Worm (Caenorhabditis elegans) whole organism, L4 larva: ENCODE results near the gene C44H4.4.
A peak's percentile ranks its signal among the peaks of the same experiment; 100 is the strongest.

Experiments
- F10B5.3 ChIP-seq: sonication (generic microtip); optimal IDR thresholded peaks from 2 replicates; lab custom pipeline; 2016; ENCODE audit warnings: mild to moderate bottlenecking, missing genetic modification characterization, missing compliant biosample characterization
- F37D6.2 ChIP-seq: sonication (generic microtip); optimal IDR thresholded peaks from 2 replicates; lab custom pipeline; 2016; ENCODE audit warnings: mild to moderate bottlenecking, missing genetic modification characterization, missing compliant biosample characterization
- R02D3.7 ChIP-seq: fragments of 150-350 bp; sonication (generic microtip); optimal IDR thresholded peaks from 3 replicates; lab custom pipeline; 2014; ENCODE audit warnings: missing biosample characterization, missing genetic modification characterization
- T26A8.4 ChIP-seq: fragments of 200-800 bp; sonication (Bioruptor generic); IDR thresholded peaks from 2 replicates; pipeline ENCODE4 v1.3.6; 2022; ENCODE audit warnings: missing genetic modification characterization, missing compliant biosample characterization
- Y5F2A.4 ChIP-seq: fragments of 200-800 bp; sonication (Bioruptor generic); optimal IDR thresholded peaks from 2 replicates; lab custom pipeline; 2018; ENCODE audit warnings: mild to moderate bottlenecking, missing genetic modification characterization, missing compliant biosample characterization
- Y75B8A.6 ChIP-seq: fragments of 200-800 bp; sonication (Bioruptor generic); IDR thresholded peaks from 2 replicates; pipeline ENCODE4 v1.3.6; 2022; ENCODE audit warnings: missing genetic modification reagents, missing genetic modification characterization, missing compliant biosample characterization
- aly-2 ChIP-seq: sonication (generic microtip); optimal IDR thresholded peaks from 2 replicates; lab custom pipeline; 2018; ENCODE audit warnings: missing biosample characterization, missing genetic modification characterization
- ceh-20 ChIP-seq: fragments of 200-800 bp; sonication (Bioruptor generic); IDR thresholded peaks from 2 replicates; pipeline ENCODE4 v1.3.6; 2022; ENCODE audit warnings: missing genetic modification reagents, missing genetic modification characterization, missing compliant biosample characterization
- ceh-32 ChIP-seq: sonication (generic microtip); optimal IDR thresholded peaks from 2 replicates; lab custom pipeline; 2016; ENCODE audit warnings: mild to moderate bottlenecking, missing genetic modification characterization, missing compliant biosample characterization; ENCODE audit not compliant: poor library complexity
- ceh-44 ChIP-seq: fragments of 200-800 bp; sonication (Bioruptor generic); IDR thresholded peaks from 2 replicates; pipeline ENCODE4 v1.3.6; 2022; ENCODE audit warnings: missing genetic modification reagents, missing genetic modification characterization, missing compliant biosample characterization
- cey-2 ChIP-seq: sonication (generic microtip); optimal IDR thresholded peaks from 3 replicates; lab custom pipeline; 2017; ENCODE audit warnings: missing genetic modification characterization, mild to moderate bottlenecking, missing compliant biosample characterization, antibody characterized with exemption, borderline replicate concordance; ENCODE audit not compliant: insufficient read depth
- ctbp-1 ChIP-seq: fragments of 200-800 bp; sonication (Bioruptor generic); IDR thresholded peaks from 2 replicates; pipeline ENCODE4 v1.3.6; 2022; ENCODE audit warnings: missing genetic modification reagents, missing genetic modification characterization, missing compliant biosample characterization
- daf-16 ChIP-seq, 3 experiments: sonication (generic microtip); optimal IDR thresholded peaks; 2 replicates each; lab custom pipeline; 2016 to 2017; ENCODE audit warnings: missing genetic modification characterization in 3 of 3, missing genetic modification reagents in 3 of 3, mild to moderate bottlenecking in 2 of 3, missing compliant biosample characterization in 2 of 3, missing biosample characterization in 1 of 3, moderate library complexity in 1 of 3
- daf-19 ChIP-seq: fragments of 200-800 bp; sonication (Bioruptor generic); conservative IDR thresholded peaks from 2 replicates; pipeline ENCODE4 v1.3.6; 2022; ENCODE audit warnings: missing genetic modification characterization, missing compliant biosample characterization
- duxl-1 ChIP-seq: sonication (generic microtip); optimal IDR thresholded peaks from 2 replicates; lab custom pipeline; 2016; ENCODE audit warnings: mild to moderate bottlenecking, missing genetic modification characterization, moderate library complexity, missing compliant biosample characterization; ENCODE audit not compliant: poor library complexity
- egl-27 ChIP-seq: sonication (generic microtip); optimal IDR thresholded peaks from 3 replicates; lab custom pipeline; 2017; ENCODE audit warnings: missing biosample characterization, missing genetic modification reagents, missing genetic modification characterization
- fkh-10 ChIP-seq: fragments of 150-350 bp; optimal IDR thresholded peaks from 2 replicates; lab custom pipeline; 2014; ENCODE audit warnings: missing biosample characterization, missing genetic modification reagents, missing genetic modification characterization
- fos-1 ChIP-seq: fragments of 150-350 bp; optimal IDR thresholded peaks from 2 replicates; lab custom pipeline; 2014; ENCODE audit warnings: missing biosample characterization, missing genetic modification characterization
- hif-1 ChIP-seq, 2 experiments: sonication (generic microtip); optimal IDR thresholded peaks; 2 replicates each; lab custom pipeline; 2016 to 2017; ENCODE audit warnings: missing compliant biosample characterization in 2 of 2, missing genetic modification characterization in 2 of 2, missing genetic modification reagents in 2 of 2, missing genotype in 2 of 2, mild to moderate bottlenecking in 1 of 2
- hlh-11 ChIP-seq: fragments of 200-800 bp; sonication (Bioruptor generic); optimal IDR thresholded peaks from 2 replicates; lab custom pipeline; 2018; ENCODE audit warnings: mild to moderate bottlenecking, missing genetic modification characterization, missing compliant biosample characterization
- hmg-1.1 ChIP-seq: fragments of 200-800 bp; sonication (Bioruptor generic); IDR thresholded peaks from 2 replicates; pipeline ENCODE4 v1.3.6; 2022; ENCODE audit warnings: missing genetic modification reagents, missing genetic modification characterization, missing compliant biosample characterization
- lim-7 ChIP-seq: fragments of 200-800 bp; sonication (Bioruptor generic); IDR thresholded peaks from 2 replicates; pipeline ENCODE4 v1.3.6; 2022; ENCODE audit warnings: missing genetic modification characterization, missing compliant biosample characterization
- lin-39 ChIP-seq: fragments of 150-350 bp; optimal IDR thresholded peaks from 2 replicates; lab custom pipeline; 2014; ENCODE audit warnings: missing biosample characterization, missing genetic modification reagents, missing genetic modification characterization
- madf-9 ChIP-seq: fragments of 200-800 bp; sonication (Bioruptor generic); conservative IDR thresholded peaks from 2 replicates; pipeline ENCODE4 v1.3.6; 2022; ENCODE audit warnings: missing genetic modification reagents, missing genetic modification characterization, missing compliant biosample characterization
- mep-1 ChIP-seq: fragments of 150-350 bp; sonication (generic microtip); optimal IDR thresholded peaks from 3 replicates; lab custom pipeline; 2014; ENCODE audit warnings: missing biosample characterization, missing genetic modification characterization
- nhr-102 ChIP-seq: sonication (generic microtip); optimal IDR thresholded peaks from 2 replicates; lab custom pipeline; 2016; ENCODE audit warnings: mild to moderate bottlenecking, missing genetic modification characterization, moderate library complexity, missing compliant biosample characterization
- nhr-11 ChIP-seq: fragments of 150-350 bp; optimal IDR thresholded peaks from 2 replicates; lab custom pipeline; 2014; ENCODE audit warnings: missing biosample characterization, missing genetic modification characterization
- nhr-237 ChIP-seq: sonication (generic microtip); optimal IDR thresholded peaks from 2 replicates; lab custom pipeline; 2017; ENCODE audit warnings: missing biosample characterization, missing genetic modification characterization
- nhr-28 ChIP-seq: fragments of 150-350 bp; optimal IDR thresholded peaks from 2 replicates; lab custom pipeline; 2014; ENCODE audit warnings: missing biosample characterization, missing genetic modification characterization
- nhr-41 ChIP-seq: fragments of 200-800 bp; sonication (Bioruptor generic); IDR thresholded peaks from 2 replicates; pipeline ENCODE4 v1.3.6; 2022; ENCODE audit warnings: missing genetic modification reagents, missing genetic modification characterization, missing compliant biosample characterization
- nhr-42 ChIP-seq: fragments of 200-800 bp; sonication (Bioruptor generic); IDR thresholded peaks from 2 replicates; pipeline ENCODE4 v1.3.6; 2022; ENCODE audit warnings: missing genetic modification characterization, missing compliant biosample characterization
- nhr-48 ChIP-seq: sonication (generic microtip); optimal IDR thresholded peaks from 2 replicates; lab custom pipeline; 2016; ENCODE audit warnings: mild to moderate bottlenecking, missing genetic modification characterization, missing compliant biosample characterization
- nhr-6 ChIP-seq: fragments of 150-350 bp; optimal IDR thresholded peaks from 2 replicates; lab custom pipeline; 2014; ENCODE audit warnings: missing biosample characterization, missing genetic modification characterization
- nhr-76 ChIP-seq: fragments of 150-350 bp; optimal IDR thresholded peaks from 2 replicates; lab custom pipeline; 2014; ENCODE audit warnings: missing biosample characterization, missing genetic modification characterization
- rbr-2 ChIP-seq: sonication (generic microtip); optimal IDR thresholded peaks from 2 replicates; lab custom pipeline; 2016; ENCODE audit warnings: missing genotype, missing genetic modification characterization, missing compliant biosample characterization
- sdz-12 ChIP-seq: fragments of 200-800 bp; sonication (Bioruptor generic); optimal IDR thresholded peaks from 2 replicates; lab custom pipeline; 2018; ENCODE audit warnings: mild to moderate bottlenecking, missing genetic modification characterization, missing compliant biosample characterization
- set-16 ChIP-seq: fragments of 200-800 bp; sonication (Bioruptor generic); IDR thresholded peaks from 2 replicates; pipeline ENCODE4 v1.3.6; 2022; ENCODE audit warnings: missing genetic modification reagents, missing genetic modification characterization, missing compliant biosample characterization
- snpc-4 ChIP-seq: fragments of 150-350 bp; optimal IDR thresholded peaks from 2 replicates; lab custom pipeline; 2014; ENCODE audit warnings: missing biosample characterization, missing genetic modification characterization
- spr-3 ChIP-seq: fragments of 200-800 bp; sonication (Bioruptor generic); optimal IDR thresholded peaks from 2 replicates; lab custom pipeline; 2018; ENCODE audit warnings: mild to moderate bottlenecking, missing genetic modification characterization, missing compliant biosample characterization
- tag-97 ChIP-seq: fragments of 200-800 bp; sonication (Bioruptor generic); IDR thresholded peaks from 2 replicates; pipeline ENCODE4 v1.3.6; 2022; ENCODE audit warnings: missing genetic modification characterization, missing compliant biosample characterization
- tra-1 ChIP-seq: fragments of 200-800 bp; sonication (Bioruptor generic); IDR thresholded peaks from 2 replicates; pipeline ENCODE4 v1.3.6; 2022; ENCODE audit warnings: missing genetic modification reagents, missing genetic modification characterization, missing compliant biosample characterization
- unc-62 ChIP-seq, 3 experiments: fragments of 150-350 bp in 1 of 3; sonication (generic microtip); optimal IDR thresholded peaks in 2 of 3; peaks in 1 of 3; 1 replicate in 1 of 3; 2 replicates in 2 of 3; lab custom pipeline; 2014 to 2017; ENCODE audit warnings: missing biosample characterization in 3 of 3, missing genetic modification characterization in 3 of 3, missing genetic modification reagents in 3 of 3, missing genotype in 1 of 3
- vab-7 ChIP-seq: fragments of 200-800 bp; sonication (Bioruptor generic); IDR thresholded peaks from 2 replicates; pipeline ENCODE4 v1.3.6; 2022; ENCODE audit warnings: missing genetic modification reagents, missing genetic modification characterization, missing compliant biosample characterization
- zag-1 ChIP-seq: fragments of 150-350 bp; optimal IDR thresholded peaks from 2 replicates; lab custom pipeline; 2014; ENCODE audit warnings: missing biosample characterization, missing genetic modification characterization
- zip-11 ChIP-seq: fragments of 200-800 bp; sonication (Bioruptor generic); IDR thresholded peaks from 2 replicates; pipeline ENCODE4 v1.3.6; 2022; ENCODE audit warnings: missing genetic modification characterization, missing compliant biosample characterization
- ztf-11 ChIP-seq: fragments of 150-350 bp; optimal IDR thresholded peaks from 2 replicates; lab custom pipeline; 2014; ENCODE audit warnings: missing biosample characterization, missing genetic modification characterization
- ztf-7 ChIP-seq: fragments of 150-350 bp; optimal IDR thresholded peaks from 2 replicates; lab custom pipeline; 2014; ENCODE audit warnings: missing biosample characterization, missing genetic modification characterization

Gene C44H4.4

ce11 chrX:14525325-14526305, 63.3 kb downstream of the C44H4.4 start (continued):
- peak; percentile 98 for TF ChIP-seq vab-7 (GFP tag; lab: Robert Waterston, UW)
- 0 out of 2 replicates have a peak, but pooled peaks have one; percentile 49 for TF ChIP-seq tag-97
- peak; percentile 80 for TF ChIP-seq nhr-76 (tag; lab: Kevin White, UChicago)
- TF ChIP-seq ceh-32 (tag; lab: Kevin White, UChicago), result peak; percentile 92
- peak; percentile 47; the same call in 1 of the 2 replicates for TF ChIP-seq lim-7 (GFP tag; lab: Robert Waterston, UW)
- TF ChIP-seq fkh-10 (GFP tag; lab: Kevin White, UChicago), result peak; percentile 98
- TF ChIP-seq nhr-28, result peak; percentile 88
- peak; percentile 78 to 91 for TF ChIP-seq hif-1 (tag; optimal IDR thresholded peaks at IDR 0.05; lab: Kevin White, UChicago)
- TF ChIP-seq F37D6.2 (tag; lab: Kevin White, UChicago), result peak; percentile 99
- TF ChIP-seq aly-2, result peak; percentile 37
- TF ChIP-seq zag-1, result peak; percentile 98
- peak; percentile 99 for TF ChIP-seq hlh-11
- TF ChIP-seq mep-1 (tag; lab: Kevin White, UChicago), result peak; percentile 100
- peak; percentile 100 for TF ChIP-seq hmg-1.1 (GFP tag; lab: Robert Waterston, UW)
- peak; percentile 92; the same call in 1 of the 2 replicates for TF ChIP-seq Y75B8A.6 (GFP tag; lab: Robert Waterston, UW)
- TF ChIP-seq rbr-2 (tag; lab: Kevin White, UChicago), result peak; percentile 99
- TF ChIP-seq set-16 (GFP tag; lab: Robert Waterston, UW), result peak; percentile 45
- TF ChIP-seq Y5F2A.4, result peak; percentile 97
- TF ChIP-seq madf-9 (GFP tag; lab: Robert Waterston, UW), result peak; percentile 99
- TF ChIP-seq T26A8.4 (GFP tag; lab: Robert Waterston, UW), result peak; percentile 100
- TF ChIP-seq cey-2, result peak; percentile 33
- TF ChIP-seq F10B5.3 (tag; lab: Kevin White, UChicago), result peak; percentile 98
- peak; percentile 97 for TF ChIP-seq nhr-48 (tag; lab: Kevin White, UChicago)
- peak; percentile 62 for TF ChIP-seq snpc-4
- 0 out of 2 replicates have a peak, but pooled peaks have one; percentile 45 for TF ChIP-seq ceh-44
- peak; percentile 98 for TF ChIP-seq spr-3
- peak; percentile 80 for TF ChIP-seq nhr-6
- TF ChIP-seq lin-39, result peak; percentile 96
- TF ChIP-seq daf-19 (GFP tag; lab: Robert Waterston, UW), result peak; percentile 99
- TF ChIP-seq sdz-12 (GFP tag; lab: Kevin White, UChicago), result peak; percentile 71
- peak; percentile 99 for TF ChIP-seq tra-1
- no peak for TF ChIP-seq R02D3.7 (tag; lab: Kevin White, UChicago)
- peak; percentile 91 for TF ChIP-seq ztf-11
- TF ChIP-seq zip-11 (GFP tag; lab: Robert Waterston, UW), result peak; percentile 78; the same call in 1 of the 2 replicates
- peak; percentile 96 for TF ChIP-seq ztf-7 (tag; lab: Kevin White, UChicago)
- peak; percentile 99 for TF ChIP-seq ctbp-1 (GFP tag; lab: Robert Waterston, UW)
- peak; percentile 92 to 100 for TF ChIP-seq unc-62 (GFP tag; optimal IDR thresholded peaks at IDR 0.05 in 1 of 2; lab: Kevin White, UChicago)
- TF ChIP-seq unc-62 (tag; optimal IDR thresholded peaks at IDR 0.05; lab: Kevin White, UChicago), result peak; percentile 92
- TF ChIP-seq nhr-11 (tag; lab: Kevin White, UChicago), result peak; percentile 99
- peak; percentile 73; the same call in 1 of the 2 replicates for TF ChIP-seq nhr-41 (GFP tag; lab: Robert Waterston, UW)
- peak; percentile 96 for TF ChIP-seq fos-1
- peak; percentile 94 for TF ChIP-seq nhr-237
- TF ChIP-seq daf-16 (GFP tag; optimal IDR thresholded peaks at IDR 0.05; lab: Kevin White, UChicago), result peak; percentile 96 to 99
- peak; percentile 97 for TF ChIP-seq daf-16 (tag; optimal IDR thresholded peaks at IDR 0.05; lab: Kevin White, UChicago)
- peak; percentile 100 for TF ChIP-seq nhr-102
- peak; percentile 100 for TF ChIP-seq nhr-42 (GFP tag; lab: Robert Waterston, UW)
- TF ChIP-seq ceh-20, result peak; percentile 99
- no peak for TF ChIP-seq egl-27
- TF ChIP-seq duxl-1 (tag; lab: Kevin White, UChicago), result peak; percentile 99
